Worm (Caenorhabditis elegans) whole organism, dauer: ENCODE data around the gene rab-6.1.

Experiments used
- unc-62 ChIP-seq: sonication (generic microtip); optimal IDR thresholded peaks from 2 replicates; lab custom pipeline; 2017; ENCODE audit warnings: missing biosample characterization, missing genetic modification reagents, missing genetic modification characterization

Gene rab-6.1

DNA sequence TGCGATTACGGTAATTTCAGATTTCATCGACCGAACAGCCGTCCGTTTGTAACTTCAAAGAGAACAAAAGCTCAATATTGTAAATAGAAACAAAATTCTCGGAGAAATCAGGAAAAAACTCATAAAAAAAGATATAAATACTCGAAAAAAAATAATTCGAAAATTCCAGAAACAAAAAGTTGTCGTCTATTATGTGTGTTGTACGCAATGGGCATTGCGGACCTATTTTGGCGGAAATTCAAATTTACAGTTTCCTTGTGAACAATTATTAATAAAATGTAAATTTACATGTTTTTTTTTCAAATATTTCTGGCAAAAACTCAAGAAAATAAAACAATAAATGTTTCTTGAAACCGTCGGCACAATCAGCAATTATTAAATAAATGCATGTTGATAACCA is 20.3 kb downstream of the rab-6.1 start:
- no peak for TF ChIP-seq unc-62 (GFP tag; lab: Kevin White, UChicago)

ce11 chrIII:8984960-8985359 is 20.8 kb downstream of the rab-6.1 start:
- no peak for TF ChIP-seq unc-62 (GFP tag; lab: Kevin White, UChicago)

DNA sequence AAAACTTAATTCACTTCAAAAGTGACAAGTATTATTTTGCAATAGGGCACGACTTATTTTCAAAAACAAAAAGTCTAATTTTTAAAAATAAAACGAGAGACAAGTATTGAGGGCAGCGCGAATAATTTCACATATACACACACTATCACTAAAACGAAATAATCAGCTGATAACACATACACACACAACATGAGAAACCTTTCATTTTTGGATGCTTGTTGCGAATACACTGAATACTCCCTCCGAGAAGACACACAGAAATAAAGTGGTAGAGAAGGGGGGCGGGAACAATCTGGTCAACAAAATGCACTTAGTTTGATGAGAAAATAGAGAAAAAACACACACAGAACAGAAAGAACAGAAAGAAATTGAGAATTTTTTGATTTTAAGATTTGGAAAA is 21.3 kb downstream of the rab-6.1 start:
- no peak for TF ChIP-seq unc-62 (GFP tag; lab: Kevin White, UChicago)

DNA sequence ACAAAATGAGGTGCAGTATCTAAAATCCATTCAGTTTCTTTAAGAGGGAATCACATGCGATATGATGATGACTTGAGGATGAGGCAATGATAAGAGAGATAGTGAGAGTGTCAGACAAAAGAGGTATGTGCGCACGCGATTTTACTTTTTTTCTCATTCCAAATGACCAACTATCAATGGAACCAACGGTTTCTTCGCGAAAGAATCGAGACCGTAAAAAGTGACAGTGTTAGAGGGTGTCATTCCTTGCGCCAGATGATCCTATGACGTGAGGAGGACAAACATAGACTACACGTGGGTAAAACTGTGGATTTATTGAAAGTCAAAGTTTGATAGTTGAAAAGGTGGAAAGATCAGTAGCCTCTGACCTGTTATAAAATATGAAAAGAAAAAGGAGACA is 21.9 kb downstream of the rab-6.1 start:
- TF ChIP-seq unc-62 (GFP tag; lab: Kevin White, UChicago) = no peak

- TF ChIP-seq unc-62 (GFP tag; lab: Kevin White, UChicago) = no peak
These were observed 22.6 kb downstream of the rab-6.1 start for ce11 chrIII:8983135-8983534.

DNA sequence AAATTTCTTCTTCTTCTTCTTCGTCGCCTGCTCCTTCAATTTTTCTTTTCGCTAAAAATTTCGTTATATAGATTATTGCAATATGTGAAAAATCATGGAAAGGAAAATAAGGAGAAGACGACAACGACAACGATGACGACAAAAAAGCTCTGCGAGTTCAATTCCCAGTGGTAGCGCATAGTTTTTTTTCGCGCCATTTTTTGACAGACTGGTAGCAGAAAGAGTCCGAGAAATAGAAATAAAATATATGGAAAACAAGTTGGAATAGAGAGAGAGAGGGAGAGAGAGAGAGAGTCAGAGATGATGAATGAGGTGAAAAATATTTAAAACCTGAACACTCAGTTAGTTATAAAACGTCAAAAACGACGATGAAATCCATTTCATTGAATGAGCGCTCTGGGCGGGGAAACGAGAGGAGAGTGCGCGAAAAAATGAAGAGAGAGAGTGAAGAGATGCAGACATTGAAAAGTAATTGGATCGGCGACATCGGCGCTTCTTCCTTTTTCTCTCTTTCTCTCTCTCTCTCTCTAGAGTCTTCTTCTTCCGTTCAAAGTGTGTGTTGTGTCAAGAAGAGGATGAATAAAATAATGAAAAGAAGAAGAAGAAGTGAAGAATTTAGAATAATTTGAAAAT is 23.8 kb downstream of the rab-6.1 start, which contains the start of gene pde-2:
TSS of gene pde-2 (minus strand) at position 51 of the 633 bp plus-strand sequence.
- no peak for TF ChIP-seq unc-62 (GFP tag; lab: Kevin White, UChicago)

DNA sequence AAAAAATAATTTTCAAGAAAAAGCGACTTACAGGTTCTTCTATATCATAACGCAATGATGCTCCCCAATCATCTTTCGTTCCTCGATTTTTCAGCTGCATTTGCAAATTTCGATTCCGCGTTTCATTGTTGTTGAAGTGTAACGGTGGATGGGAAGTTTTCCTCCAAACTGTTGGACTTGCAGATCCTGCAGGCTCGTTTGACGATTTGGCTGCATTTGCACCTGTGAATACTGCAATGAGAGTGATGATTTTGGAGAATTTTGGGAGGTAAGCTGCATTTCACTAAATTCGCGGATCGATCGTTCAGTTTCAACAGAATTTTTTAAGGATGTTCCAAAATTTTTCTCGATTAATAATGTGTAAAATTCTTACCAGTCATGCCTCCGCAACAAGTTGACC is 24.9 kb downstream of the rab-6.1 start:
- TF ChIP-seq unc-62 (GFP tag; lab: Kevin White, UChicago) = no peak

DNA sequence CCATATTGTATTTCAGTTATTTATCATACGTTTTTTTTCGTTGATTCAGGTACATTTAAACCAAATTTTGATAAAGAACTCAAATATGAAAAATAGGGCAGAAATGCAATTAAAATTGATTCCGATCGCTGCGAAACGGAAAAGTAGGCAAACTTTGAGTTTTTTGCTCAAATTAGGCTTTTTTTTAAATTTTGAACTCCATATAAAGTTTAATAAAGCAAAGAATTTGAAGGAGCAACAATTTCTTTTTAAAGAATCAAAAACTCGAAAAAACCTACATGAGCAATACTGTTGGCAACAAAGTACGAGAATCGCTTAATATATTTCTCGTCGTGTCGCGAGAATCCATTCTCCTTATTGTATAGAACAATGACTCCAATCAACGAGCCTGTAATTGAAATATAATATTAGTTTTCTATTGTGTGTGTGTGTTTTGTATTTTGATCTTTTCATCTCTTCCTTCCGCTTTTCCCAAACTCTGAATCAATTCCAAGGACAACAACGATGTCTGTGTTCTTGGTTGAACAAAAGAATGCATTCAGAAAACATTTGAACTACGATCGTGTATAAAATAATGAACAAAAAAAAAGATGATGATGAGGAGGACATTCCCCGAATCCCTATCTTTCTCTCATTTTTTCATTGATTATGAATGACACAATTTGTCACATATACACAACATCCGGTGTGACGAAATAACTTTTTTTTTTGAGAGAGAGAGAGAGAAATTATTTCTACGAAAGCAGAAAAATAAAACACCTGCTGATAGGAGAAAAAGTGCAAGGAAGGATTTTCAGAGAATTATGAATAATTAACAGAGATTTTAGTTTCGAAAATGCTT is 27.0 kb downstream of the rab-6.1 start:
- TF ChIP-seq unc-62 (GFP tag; lab: Kevin White, UChicago) = no peak

ce11 chrIII:8974835-8975234 is 30.9 kb downstream of the rab-6.1 start:
- no peak for TF ChIP-seq unc-62 (GFP tag; lab: Kevin White, UChicago)

DNA sequence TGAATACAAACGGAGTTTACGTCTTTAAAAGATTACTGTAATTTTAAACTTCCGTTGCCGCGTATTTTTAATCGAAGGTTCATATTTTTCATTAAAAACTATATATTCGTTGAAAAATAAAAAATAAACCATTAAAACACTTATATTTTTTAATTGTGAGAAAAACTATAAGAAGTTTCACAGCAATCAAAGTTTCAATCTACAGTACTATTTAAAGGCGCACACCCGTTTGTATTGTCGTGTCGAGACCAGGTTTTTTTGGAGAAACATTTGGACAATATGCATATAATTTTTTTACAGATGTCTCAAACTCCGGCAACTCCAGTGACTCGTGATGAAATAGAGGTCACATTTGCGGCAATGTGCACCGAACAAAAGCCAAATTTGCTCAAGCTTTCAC is 31.9 kb downstream of the rab-6.1 start, which contains the start of gene R08D7.5:
TSS of gene R08D7.5 (plus strand) at position 301 of the 400 bp plus-strand sequence.
- no peak for TF ChIP-seq unc-62 (GFP tag; lab: Kevin White, UChicago)

DNA sequence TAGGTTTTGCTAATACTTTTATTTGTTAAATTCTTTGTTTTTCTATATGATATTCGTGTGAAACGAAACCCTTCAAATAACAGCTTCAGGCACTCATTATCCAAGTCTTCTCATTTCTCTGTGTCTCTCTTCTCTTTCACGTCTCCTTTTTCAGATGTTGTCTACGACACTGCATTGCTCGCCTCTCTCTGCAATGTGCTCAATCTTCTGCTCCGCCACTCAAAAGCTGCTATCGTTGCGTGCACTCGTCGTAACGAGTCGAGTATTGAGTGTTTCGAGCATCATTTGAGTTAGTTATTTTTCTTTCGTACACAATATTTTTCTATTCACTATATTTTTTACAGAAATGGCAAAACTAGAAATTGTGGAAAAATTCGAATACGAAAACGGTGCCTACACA is 32.6 kb downstream of the rab-6.1 start:
- TF ChIP-seq unc-62 (GFP tag; lab: Kevin White, UChicago) = no peak

- TF ChIP-seq unc-62 (GFP tag; lab: Kevin White, UChicago) = no peak
These were observed 34.3 kb downstream of the rab-6.1 start, which contains the start of the genes eif-3.D and R08D7.4 for ce11 chrIII:8971255-8972020. TSS of gene eif-3.D (minus strand) at chrIII:8971578. TSS of gene R08D7.4 (plus strand) at chrIII:8971892.

DNA sequence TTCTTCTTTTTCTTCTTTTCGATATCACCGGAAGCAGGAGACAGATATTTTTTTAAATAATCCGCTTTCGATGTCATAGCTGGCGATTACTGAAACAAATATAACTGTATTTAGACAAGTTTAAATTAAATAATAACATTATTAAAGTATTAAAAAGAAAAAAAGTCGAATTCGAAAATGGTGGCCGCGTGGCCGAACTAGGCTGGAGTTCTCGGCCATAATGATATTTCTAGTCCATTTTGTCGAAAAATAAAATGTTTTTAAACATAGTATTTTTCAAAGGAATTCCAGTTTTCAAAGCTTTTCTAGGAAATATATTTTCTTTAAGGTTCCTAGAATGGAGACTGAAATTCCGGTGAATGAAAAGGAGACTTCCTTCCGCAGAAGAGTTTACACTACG is 38.1 kb downstream of the rab-6.1 start, which contains the start of the genes bud-13 and rpap-2:
TSS of gene bud-13 (minus strand) at position 89 of the 400 bp plus-strand sequence.
TSS of gene rpap-2 (plus strand) at position 329 of the 400 bp plus-strand sequence.
- TF ChIP-seq unc-62 (GFP tag; lab: Kevin White, UChicago) = no peak

DNA sequence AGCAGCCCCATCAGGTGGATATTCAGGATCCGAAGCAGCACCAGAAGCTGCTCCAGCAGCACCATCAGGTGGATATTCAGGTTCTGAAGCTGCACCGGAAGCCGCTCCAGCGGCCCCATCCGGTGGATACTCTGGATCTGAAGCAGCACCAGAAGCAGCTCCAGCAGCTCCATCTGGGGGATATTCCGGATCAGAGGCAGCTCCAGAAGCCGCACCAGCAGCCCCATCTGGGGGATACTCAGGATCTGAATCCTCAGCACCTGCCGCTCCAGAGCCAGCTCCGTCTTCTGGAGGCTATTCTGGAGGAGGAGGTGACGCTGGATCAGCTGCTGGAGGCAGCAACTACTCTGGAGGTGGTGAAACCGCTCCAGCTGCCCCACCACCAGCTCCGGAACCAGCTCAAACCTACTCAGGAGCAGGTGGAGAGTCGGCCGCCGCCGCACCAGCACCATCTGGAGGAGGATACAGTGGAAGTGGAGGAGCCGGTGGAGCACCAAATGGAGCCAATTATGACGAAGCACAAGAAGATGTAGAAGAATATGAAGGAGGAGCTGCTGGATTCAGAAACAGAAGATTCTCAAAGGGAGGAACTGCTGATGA is 41.0 kb downstream of the rab-6.1 start:
- no peak for TF ChIP-seq unc-62 (GFP tag; lab: Kevin White, UChicago)

DNA sequence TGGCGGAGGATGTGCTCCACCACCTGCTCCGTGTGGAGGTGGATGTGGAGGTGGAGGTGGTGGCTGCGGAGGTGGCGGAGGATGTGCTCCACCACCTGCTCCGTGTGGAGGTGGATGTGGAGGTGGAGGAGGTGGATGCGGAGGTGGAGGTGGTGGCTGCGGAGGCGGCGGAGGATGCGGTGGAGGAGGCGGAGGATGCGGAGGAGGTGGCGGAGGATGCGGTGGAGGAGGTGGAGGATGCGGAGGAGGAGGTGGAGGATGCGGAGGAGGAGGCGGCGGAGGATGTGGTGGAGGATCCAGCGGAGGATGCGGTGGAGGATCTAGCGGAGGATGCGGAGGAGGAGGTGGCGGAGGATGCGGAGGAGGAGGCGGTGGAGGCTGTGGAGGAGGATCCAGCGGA is 43.3 kb downstream of the rab-6.1 start:
- no peak for TF ChIP-seq unc-62 (GFP tag; lab: Kevin White, UChicago)
